Fruit fly (Drosophila melanogaster) ovary, adult (tissue): ENCODE measurements around the gene CG33060.

Source experiments
- CG17801 ChIP-seq: fragments of 200-800 bp; optimal IDR thresholded peaks from 2 replicates; lab custom pipeline; 2019; ENCODE audit warnings: missing biosample characterization, mild to moderate bottlenecking, missing genetic modification characterization, moderate library complexity; ENCODE audit not compliant: partially characterized antibody

CG33060 gene

dm6 chr3L:16338703-16339102 lies 7.9 kb downstream of the CG33060 start, which contains the start of gene CG4998:
TSS of gene CG4998 (plus strand) at chr3L:16339003.
- TF ChIP-seq CG17801: no peak

dm6 chr3L:16339463-16339862 lies 8.6 kb downstream of the CG33060 start:
- TF ChIP-seq CG17801: no peak

dm6 chr3L:16339873-16340272 lies 9.0 kb downstream of the CG33060 start:
- no peak for TF ChIP-seq CG17801

- no peak for TF ChIP-seq CG17801
Measured at dm6 chr3L:16346023-16346422, 15.2 kb downstream of the CG33060 start, which contains the start of gene CG33257. TSS of gene CG33257 (plus strand) at chr3L:16346323.

dm6 chr3L:16347914-16348313 lies 17.1 kb downstream of the CG33060 start, which contains the start of gene mRpS34:
TSS of gene mRpS34 (plus strand) at chr3L:16348074.
- TF ChIP-seq CG17801: no peak

- no peak for TF ChIP-seq CG17801
Measured at dm6 chr3L:16349686-16350085, 18.8 kb downstream of the CG33060 start.

- TF ChIP-seq CG17801: no peak
Measured at dm6 chr3L:16351770-16352429, 21.1 kb downstream of the CG33060 start, which contains the start of the genes Golgin104 and Tcs3. TSS of gene Golgin104 (minus strand) at chr3L:16351951. TSS of gene Tcs3 (plus strand) at chr3L:16351991.

- TF ChIP-seq CG17801: no peak
Measured at dm6 chr3L:16354197-16354596, 23.4 kb downstream of the CG33060 start, which contains the start of gene Pdh. TSS of gene Pdh (minus strand) at chr3L:16354297.

dm6 chr3L:16356171-16356765 lies 25.4 kb downstream of the CG33060 start:
- no peak for TF ChIP-seq CG17801

dm6 chr3L:16357187-16357728 lies 26.4 kb downstream of the CG33060 start:
- no peak for TF ChIP-seq CG17801

dm6 chr3L:16357860-16358259 lies 27.0 kb downstream of the CG33060 start:
- TF ChIP-seq CG17801: no peak

- no peak for TF ChIP-seq CG17801
Measured at dm6 chr3L:16359219-16359748, 28.4 kb downstream of the CG33060 start, which contains the start of gene ringer. TSS of gene ringer (minus strand) at chr3L:16359428.

- no peak for TF ChIP-seq CG17801
Measured at dm6 chr3L:16359795-16360194, 29.0 kb downstream of the CG33060 start.

dm6 chr3L:16361200-16361815 lies 30.5 kb downstream of the CG33060 start:
- no peak for TF ChIP-seq CG17801

- TF ChIP-seq CG17801: no peak
Measured at dm6 chr3L:16362119-16362653, 31.3 kb downstream of the CG33060 start, which contains the start of gene Cpr72Ea. TSS of gene Cpr72Ea (plus strand) at chr3L:16362603.

dm6 chr3L:16364182-16364581 lies 33.3 kb downstream of the CG33060 start:
- TF ChIP-seq CG17801: no peak

- TF ChIP-seq CG17801: no peak
Measured at dm6 chr3L:16364599-16364998, 33.8 kb downstream of the CG33060 start, which contains the start of gene Cpr72Eb. TSS of gene Cpr72Eb (plus strand) at chr3L:16364899.
